Fruit fly (Drosophila melanogaster) whole organism, embryonic: Measurements from ENCODE around the gene Hr4.

Experiments
- Atf6 ChIP-seq: fragments of 200-800 bp; sonication (Bioruptor generic); IDR thresholded peaks from 2 replicates; pipeline ENCODE4 v1.3.6; 2022; ENCODE audit warnings: missing biosample characterization, missing genetic modification characterization
- BtbVII ChIP-seq: fragments of 200-800 bp; sonication (Bioruptor generic); optimal IDR thresholded peaks from 3 replicates; lab custom pipeline; 2017; ENCODE audit warnings: missing biosample characterization, mild to moderate bottlenecking, missing genetic modification characterization
- CG10959 ChIP-seq: fragments of 200-800 bp; sonication (Bioruptor generic); IDR thresholded peaks from 2 replicates; pipeline ENCODE4 v1.3.6; 2022; ENCODE audit warnings: missing biosample characterization, missing genetic modification characterization
- CG12942 ChIP-seq: fragments of 200-800 bp; sonication (Bioruptor generic); optimal IDR thresholded peaks from 3 replicates; lab custom pipeline; 2016; ENCODE audit warnings: missing biosample characterization, missing genetic modification characterization
- CG14050 ChIP-seq: fragments of 200-800 bp; sonication (Bioruptor generic); IDR thresholded peaks from 3 replicates; pipeline ENCODE4 v1.3.6; 2022; ENCODE audit warnings: missing biosample characterization, missing genetic modification characterization
- CG14710 ChIP-seq: fragments of 200-800 bp; sonication (Bioruptor generic); optimal IDR thresholded peaks from 3 replicates; lab custom pipeline; 2019; ENCODE audit warnings: missing biosample characterization, mild to moderate bottlenecking, missing genetic modification characterization, moderate library complexity
- CG14860 ChIP-seq: fragments of 200-800 bp; sonication (Bioruptor generic); IDR thresholded peaks from 3 replicates; pipeline ENCODE4 v1.3.6; 2022; ENCODE audit warnings: missing biosample characterization, missing genetic modification characterization; ENCODE audit not compliant: partially characterized antibody
- CG15696 ChIP-seq: fragments of 200-800 bp; sonication (Bioruptor generic); optimal IDR thresholded peaks from 2 replicates; lab custom pipeline; 2019; ENCODE audit warnings: missing biosample characterization, mild to moderate bottlenecking, missing genetic modification characterization, moderate library complexity
- CG17802 ChIP-seq: fragments of 200-800 bp; sonication (Bioruptor generic); optimal IDR thresholded peaks from 2 replicates; lab custom pipeline; 2018; ENCODE audit warnings: missing biosample characterization, mild to moderate bottlenecking, missing genetic modification characterization, moderate library complexity
- CG17912 ChIP-seq: fragments of 200-800 bp; sonication (Bioruptor generic); optimal IDR thresholded peaks from 2 replicates; lab custom pipeline; 2018; ENCODE audit warnings: missing biosample characterization, mild to moderate bottlenecking, missing genetic modification characterization
- CG2889 ChIP-seq: fragments of 200-800 bp; sonication (Bioruptor generic); IDR thresholded peaks from 3 replicates; pipeline ENCODE4 v1.3.6; 2022; ENCODE audit warnings: missing biosample characterization, missing genetic modification characterization
- CG32532 ChIP-seq: fragments of 200-800 bp; sonication (Bioruptor generic); IDR thresholded peaks from 2 replicates; pipeline ENCODE4 v1.3.6; 2022; ENCODE audit warnings: missing biosample characterization, missing genetic modification characterization
- CG32772 ChIP-seq: fragments of 200-800 bp; sonication (Bioruptor generic); IDR thresholded peaks from 2 replicates; pipeline ENCODE4 v1.3.6; 2022; ENCODE audit warnings: missing biosample characterization, missing genetic modification characterization
- CG34224 ChIP-seq: fragments of 200-800 bp; sonication (Bioruptor generic); IDR thresholded peaks from 3 replicates; pipeline ENCODE4 v1.3.6; 2022; ENCODE audit warnings: missing biosample characterization, missing genetic modification characterization; ENCODE audit not compliant: partially characterized antibody
- CG43689 ChIP-seq: fragments of 200-800 bp; sonication (Bioruptor generic); IDR thresholded peaks from 2 replicates; pipeline ENCODE4 v1.3.6; 2022; ENCODE audit warnings: missing biosample characterization, missing genetic modification characterization
- CG4424 ChIP-seq: fragments of 200-800 bp; sonication (Bioruptor generic); optimal IDR thresholded peaks from 3 replicates; lab custom pipeline; 2016; ENCODE audit warnings: missing biosample characterization, missing genetic modification characterization
- CG4617 ChIP-seq: fragments of 200-800 bp; sonication (Bioruptor generic); optimal IDR thresholded peaks from 3 replicates; lab custom pipeline; 2016; ENCODE audit warnings: missing biosample characterization, missing genetic modification characterization, borderline replicate concordance
- CG6175 ChIP-seq: fragments of 200-800 bp; sonication (Bioruptor generic); IDR thresholded peaks from 3 replicates; pipeline ENCODE4 v1.3.6; 2022; ENCODE audit warnings: missing biosample characterization, missing genetic modification characterization
- CG6654 ChIP-seq: fragments of 200-800 bp; sonication (Bioruptor generic); optimal IDR thresholded peaks from 2 replicates; lab custom pipeline; 2017; ENCODE audit warnings: missing biosample characterization, mild to moderate bottlenecking, missing genetic modification characterization
- CG7271 ChIP-seq: fragments of 200-800 bp; sonication (Bioruptor generic); optimal IDR thresholded peaks from 2 replicates; lab custom pipeline; 2018; ENCODE audit warnings: missing biosample characterization, mild to moderate bottlenecking, missing genetic modification characterization, moderate library complexity
- CG7963 ChIP-seq: fragments of 200-800 bp; sonication (Bioruptor generic); IDR thresholded peaks from 3 replicates; pipeline ENCODE4 v1.3.6; 2022; ENCODE audit warnings: missing biosample characterization, missing genetic modification characterization; ENCODE audit not compliant: partially characterized antibody
- CG9437 ChIP-seq: fragments of 200-800 bp; sonication (Bioruptor generic); optimal IDR thresholded peaks from 2 replicates; lab custom pipeline; 2018; ENCODE audit warnings: missing biosample characterization, mild to moderate bottlenecking, missing genetic modification characterization
- Drgx ChIP-seq: fragments of 200-800 bp; sonication (Bioruptor generic); IDR thresholded peaks from 2 replicates; pipeline ENCODE4 v1.3.6; 2022; ENCODE audit warnings: missing biosample characterization, missing genetic modification characterization
- Eip74EF ChIP-seq, 2 experiments: fragments of 200-800 bp in 1 of 2; fragments of >200 bp in 1 of 2; sonication (Bioruptor generic) in 1 of 2; optimal IDR thresholded peaks; 2 replicates each; lab custom pipeline; 2017 to 2019; ENCODE audit warnings: missing biosample characterization in 2 of 2, missing genetic modification characterization in 2 of 2, mild to moderate bottlenecking in 1 of 2, moderate library complexity in 1 of 2
- HmgD ChIP-seq: fragments of 200-800 bp; sonication (Bioruptor generic); optimal IDR thresholded peaks from 3 replicates; lab custom pipeline; 2016; ENCODE audit warnings: missing biosample characterization, missing genetic modification characterization
- Kr ChIP-seq: fragments of 200-800 bp; sonication (Bioruptor generic); optimal IDR thresholded peaks from 2 replicates; lab custom pipeline; 2017; ENCODE audit warnings: missing biosample characterization, mild to moderate bottlenecking, missing genetic modification characterization
- Lhr ChIP-seq: fragments of 200-800 bp; sonication (Bioruptor generic); optimal IDR thresholded peaks from 3 replicates; lab custom pipeline; 2017; ENCODE audit warnings: mild to moderate bottlenecking, missing biosample characterization, missing genetic modification reagents, missing genetic modification characterization
- Lpt ChIP-seq: fragments of >200 bp; optimal IDR thresholded peaks from 2 replicates; lab custom pipeline; 2018; ENCODE audit warnings: missing biosample characterization, missing genetic modification characterization
- MESR4 ChIP-seq: fragments of 200-800 bp; sonication (Bioruptor generic); optimal IDR thresholded peaks from 2 replicates; lab custom pipeline; 2018; ENCODE audit warnings: missing biosample characterization, mild to moderate bottlenecking, missing genetic modification characterization, moderate library complexity
- MTF-1 ChIP-seq: fragments of 200-800 bp; sonication (Bioruptor generic); optimal IDR thresholded peaks from 2 replicates; lab custom pipeline; 2018; ENCODE audit warnings: missing biosample characterization, mild to moderate bottlenecking, missing genetic modification characterization, borderline replicate concordance
- NC2β ChIP-seq: fragments of 200-800 bp; sonication (Bioruptor generic); optimal IDR thresholded peaks from 2 replicates; lab custom pipeline; 2016; ENCODE audit warnings: missing biosample characterization, missing genetic modification characterization
- PHDP ChIP-seq: fragments of 200-800 bp; sonication (Bioruptor generic); optimal IDR thresholded peaks from 3 replicates; lab custom pipeline; 2018; ENCODE audit warnings: missing biosample characterization, mild to moderate bottlenecking, missing genetic modification characterization, moderate library complexity
- ara ChIP-seq: fragments of 200-800 bp; sonication (Bioruptor generic); IDR thresholded peaks from 2 replicates; pipeline ENCODE4 v1.3.6; 2022; ENCODE audit warnings: missing biosample characterization, missing genetic modification characterization
- cad ChIP-seq: fragments of >200 bp; optimal IDR thresholded peaks from 2 replicates; lab custom pipeline; 2017; ENCODE audit warnings: missing biosample characterization, missing genetic modification characterization
- disco-r ChIP-seq: fragments of 200-800 bp; sonication (Bioruptor generic); optimal IDR thresholded peaks from 2 replicates; lab custom pipeline; 2016; ENCODE audit warnings: missing biosample characterization, missing genetic modification characterization
- emc ChIP-seq: fragments of 200-800 bp; sonication (Bioruptor generic); optimal IDR thresholded peaks from 2 replicates; lab custom pipeline; 2016; ENCODE audit warnings: missing biosample characterization, missing genetic modification characterization
- grau ChIP-seq: fragments of 200-800 bp; optimal IDR thresholded peaks from 3 replicates; lab custom pipeline; 2019; ENCODE audit warnings: missing biosample characterization, mild to moderate bottlenecking, missing genetic modification characterization, moderate library complexity
- gsb ChIP-seq: fragments of 200-800 bp; sonication (Bioruptor generic); IDR thresholded peaks from 2 replicates; pipeline ENCODE4 v1.3.6; 2022; ENCODE audit warnings: missing biosample characterization, missing genetic modification characterization
- gsb-n ChIP-seq: fragments of 200-800 bp; sonication (Bioruptor generic); optimal IDR thresholded peaks from 3 replicates; lab custom pipeline; 2018; ENCODE audit warnings: missing biosample characterization, mild to moderate bottlenecking, missing genetic modification characterization
- hb ChIP-seq: fragments of 200-800 bp; sonication (Bioruptor generic); IDR thresholded peaks from 3 replicates; pipeline ENCODE4 v1.3.6; 2022; ENCODE audit warnings: missing biosample characterization, missing genetic modification characterization; ENCODE audit not compliant: partially characterized antibody
- kay ChIP-seq: fragments of 200-800 bp; sonication (Bioruptor generic); optimal IDR thresholded peaks from 2 replicates; lab custom pipeline; 2016; ENCODE audit warnings: missing biosample characterization, missing genetic modification characterization
- kni ChIP-seq: fragments of 200-800 bp; sonication (Bioruptor generic); optimal IDR thresholded peaks from 3 replicates; lab custom pipeline; 2017; ENCODE audit warnings: mild to moderate bottlenecking, missing biosample characterization, missing genetic modification reagents, missing genetic modification characterization
- lab ChIP-seq: fragments of 200-800 bp; sonication (Bioruptor generic); optimal IDR thresholded peaks from 3 replicates; lab custom pipeline; 2017; ENCODE audit warnings: missing biosample characterization, missing genetic modification characterization, mild to moderate bottlenecking, moderate library complexity, missing genetic modification reagents
- lilli ChIP-seq: fragments of 200-800 bp; sonication (Bioruptor generic); optimal IDR thresholded peaks from 3 replicates; lab custom pipeline; 2016; ENCODE audit warnings: missing biosample characterization, missing genetic modification characterization
- pb ChIP-seq: fragments of 200-800 bp; sonication (Bioruptor generic); optimal IDR thresholded peaks from 3 replicates; lab custom pipeline; 2016; ENCODE audit warnings: missing biosample characterization, missing genetic modification characterization
- peb ChIP-seq: fragments of 200-800 bp; sonication (Bioruptor generic); IDR thresholded peaks from 2 replicates; pipeline ENCODE4 v1.3.6; 2022; ENCODE audit warnings: missing biosample characterization, missing genetic modification characterization
- slbo ChIP-seq: fragments of 200-800 bp; sonication (Bioruptor generic); IDR thresholded peaks from 2 replicates; pipeline ENCODE4 v1.3.6; 2022; ENCODE audit warnings: missing biosample characterization, missing genetic modification characterization
- sug ChIP-seq: fragments of 200-800 bp; optimal IDR thresholded peaks from 2 replicates; lab custom pipeline; 2019; ENCODE audit warnings: missing biosample characterization, mild to moderate bottlenecking, missing genetic modification characterization, moderate library complexity
- tgo ChIP-seq: fragments of 200-800 bp; sonication (Bioruptor generic); IDR thresholded peaks from 3 replicates; pipeline ENCODE4 v1.3.6; 2022; ENCODE audit warnings: missing biosample characterization, missing genetic modification characterization
- tin ChIP-seq: fragments of 200-800 bp; sonication (Bioruptor generic); optimal IDR thresholded peaks from 3 replicates; lab custom pipeline; 2016; ENCODE audit warnings: missing biosample characterization, missing genetic modification characterization
- trem ChIP-seq: fragments of 200-800 bp; optimal IDR thresholded peaks from 3 replicates; lab custom pipeline; 2019; ENCODE audit warnings: missing biosample characterization, mild to moderate bottlenecking, missing genetic modification characterization, moderate library complexity

The Hr4 gene

dm6 chrX:1940020-1940419 lies 1.7 kb upstream of the Hr4 start, which contains the start of the genes CG3857 and CG3587 (continued):
- peak; percentile 31 for TF ChIP-seq kni (GFP tag; lab: Kevin White, UChicago)
- TF ChIP-seq lab, result peak; percentile 70
- peak; percentile 71 for TF ChIP-seq CG9437
- TF ChIP-seq Lpt (GFP tag; lab: Kevin White, UChicago), result no peak
- peak; percentile 58 for TF ChIP-seq trem (tag; lab: Kevin White, UChicago)
- peak; percentile 66; the same call in 1 of the 2 replicates for TF ChIP-seq Atf6 (GFP tag; lab: Robert Waterston, UW)
- no peak for TF ChIP-seq CG17802 (tag; lab: Kevin White, UChicago)
- peak; percentile 70 for TF ChIP-seq tin (GFP tag; lab: Kevin White, UChicago)
- TF ChIP-seq grau (tag; lab: Kevin White, UChicago), result peak; percentile 74
- TF ChIP-seq Eip74EF (GFP tag; optimal IDR thresholded peaks at IDR 0.05; lab: Kevin White, UChicago), result no peak
- TF ChIP-seq MTF-1 (GFP tag; lab: Kevin White, UChicago), result no peak
- no peak for TF ChIP-seq CG43689 (GFP tag; lab: Robert Waterston, UW)
- peak; percentile 71 for TF ChIP-seq CG12942 (GFP tag; lab: Kevin White, UChicago)
- TF ChIP-seq peb, result no peak
- 0 out of 2 replicates have a peak, but pooled peaks have one; percentile 16 for TF ChIP-seq CG10959 (GFP tag; lab: Robert Waterston, UW)
- peak; percentile 40 for TF ChIP-seq MESR4 (GFP tag; lab: Kevin White, UChicago)
- peak; percentile 87 for TF ChIP-seq lilli
- TF ChIP-seq CG14050 (GFP tag; lab: Robert Waterston, UW), result peak; percentile 53; the same call in 1 of the 3 replicates
- TF ChIP-seq PHDP, result peak; percentile 54
- TF ChIP-seq Lhr (GFP tag; lab: Kevin White, UChicago), result peak; percentile 25
- peak; percentile 58 for TF ChIP-seq NC2β (GFP tag; lab: Kevin White, UChicago)
- TF ChIP-seq Kr (GFP tag; lab: Kevin White, UChicago), result no peak
- no peak for TF ChIP-seq hb (GFP tag; lab: Robert Waterston, UW)
- TF ChIP-seq CG2889 (GFP tag; lab: Robert Waterston, UW), result 0 out of 3 replicates have a peak, but pooled peaks have one; percentile 25
- peak; percentile 25 for TF ChIP-seq BtbVII
- no peak for TF ChIP-seq CG17912 (GFP tag; lab: Kevin White, UChicago)
- no peak for TF ChIP-seq CG6654 (GFP tag; lab: Kevin White, UChicago)
- TF ChIP-seq CG7963 (GFP tag; lab: Robert Waterston, UW), result no peak
- peak; percentile 73 for TF ChIP-seq tgo
- peak; percentile 89 for TF ChIP-seq CG4617
- TF ChIP-seq pb, result peak; percentile 76
- no peak for TF ChIP-seq emc (GFP tag; lab: Kevin White, UChicago)
- no peak for TF ChIP-seq CG34224
- TF ChIP-seq ara (GFP tag; lab: Robert Waterston, UW), result no peak
- no peak for TF ChIP-seq cad (GFP tag; lab: Kevin White, UChicago)
- no peak for TF ChIP-seq CG6175 (GFP tag; lab: Robert Waterston, UW)
- TF ChIP-seq CG32772 (GFP tag; lab: Robert Waterston, UW), result peak; percentile 80
- TF ChIP-seq gsb-n (tag; lab: Kevin White, UChicago), result peak; percentile 50
- peak; percentile 53 for TF ChIP-seq CG32532 (GFP tag; lab: Robert Waterston, UW)
- peak; percentile 90 for TF ChIP-seq HmgD (GFP tag; lab: Kevin White, UChicago)
- TF ChIP-seq Drgx (GFP tag; lab: Robert Waterston, UW), result peak; percentile 57
- peak; percentile 67 for TF ChIP-seq disco-r (GFP tag; lab: Kevin White, UChicago)
- TF ChIP-seq CG4424 (GFP tag; lab: Kevin White, UChicago), result peak; percentile 55
- peak; percentile 55 for TF ChIP-seq CG15696 (tag; lab: Kevin White, UChicago)
- peak; percentile 66 for TF ChIP-seq CG14710 (tag; lab: Kevin White, UChicago)
- peak; percentile 83 for TF ChIP-seq slbo (GFP tag; lab: Robert Waterston, UW)
- peak; percentile 74 for TF ChIP-seq sug (tag; lab: Kevin White, UChicago)
- no peak for TF ChIP-seq gsb (GFP tag; lab: Robert Waterston, UW)
- TF ChIP-seq CG14860 (GFP tag; lab: Robert Waterston, UW), result no peak
- peak; percentile 16 for TF ChIP-seq kay (GFP tag; lab: Kevin White, UChicago)
- TF ChIP-seq CG7271 (tag; lab: Kevin White, UChicago), result no peak
